Fruit fly (Drosophila melanogaster) ovary, adult (tissue): Measurements from ENCODE around the gene CG3339.

ENCODE experiments used
- CG17801 ChIP-seq: fragments of 200-800 bp; optimal IDR thresholded peaks from 2 replicates; lab custom pipeline; 2019; ENCODE audit warnings: missing biosample characterization, mild to moderate bottlenecking, missing genetic modification characterization, moderate library complexity; ENCODE audit not compliant: partially characterized antibody

Gene CG3339

DNA sequence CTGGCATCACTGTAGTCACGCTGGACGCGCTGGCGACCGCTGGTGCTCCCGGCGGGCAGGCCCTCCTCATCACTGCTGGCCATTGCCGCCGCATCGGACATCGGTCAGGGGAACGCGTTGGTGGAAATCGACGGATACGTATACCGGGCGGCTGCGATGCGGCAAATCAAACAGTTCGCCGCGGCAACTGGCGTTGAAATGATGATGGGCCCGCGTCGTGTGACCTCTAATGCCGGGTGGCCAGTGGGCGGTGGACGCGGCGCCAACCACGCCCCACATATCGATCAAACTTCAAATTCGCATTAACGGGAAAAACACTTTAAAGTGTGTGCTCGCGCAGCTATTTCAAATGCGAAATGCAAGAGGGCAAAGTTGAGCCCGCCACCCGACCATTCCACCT lies at the start of gene CG3339:
TSS of gene CG3339 (minus strand) at position 101 of the 400 bp plus-strand sequence.
- TF ChIP-seq CG17801 = no peak

DNA sequence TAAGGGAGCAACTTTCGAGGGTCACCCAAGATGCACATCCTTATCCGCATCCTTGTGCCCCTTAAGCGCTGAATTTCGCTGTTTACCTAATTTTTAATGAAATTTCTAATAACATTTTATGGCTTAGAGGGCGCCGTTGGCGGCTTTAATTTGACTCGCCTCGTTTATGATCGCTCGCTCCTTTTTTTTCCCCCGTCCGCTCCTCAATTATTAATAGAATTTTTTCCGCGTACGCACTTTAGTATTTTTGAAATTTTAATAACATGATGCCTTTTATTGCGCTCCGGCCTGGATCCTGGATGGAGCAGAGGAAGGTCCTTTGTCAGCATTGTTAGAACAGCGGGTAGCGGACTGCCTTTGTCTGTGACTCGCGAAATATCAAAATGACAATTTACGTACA lies 46.5 kb upstream of the CG3339 start, which contains the start of gene CG46335:
TSS of gene CG46335 (minus strand) at position 101 of the 400 bp plus-strand sequence.
- TF ChIP-seq CG17801 = no peak

DNA sequence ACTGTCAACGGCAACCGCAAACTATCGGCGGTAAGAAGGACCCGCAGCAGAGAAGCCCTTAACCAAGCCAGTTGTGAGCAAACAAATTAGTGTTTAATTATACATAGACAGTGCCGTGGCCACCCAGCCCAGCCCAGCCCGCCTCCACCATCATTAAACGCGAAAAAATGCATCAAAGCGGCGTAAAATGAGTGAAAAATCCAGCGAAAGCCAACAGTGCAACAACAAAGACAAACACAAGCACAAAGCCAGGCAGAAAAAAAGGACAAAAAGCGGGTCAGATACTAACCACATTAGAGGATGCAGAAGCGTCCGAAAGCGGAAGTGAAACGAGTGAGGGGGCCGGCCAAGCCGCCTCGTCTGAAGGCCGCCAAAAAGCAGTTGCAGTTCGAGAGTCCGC lies 18.2 kb upstream of the CG3339 start, which contains the start of gene CG42534:
TSS of gene CG42534 (plus strand) at position 301 of the 400 bp plus-strand sequence.
- no peak for TF ChIP-seq CG17801

DNA sequence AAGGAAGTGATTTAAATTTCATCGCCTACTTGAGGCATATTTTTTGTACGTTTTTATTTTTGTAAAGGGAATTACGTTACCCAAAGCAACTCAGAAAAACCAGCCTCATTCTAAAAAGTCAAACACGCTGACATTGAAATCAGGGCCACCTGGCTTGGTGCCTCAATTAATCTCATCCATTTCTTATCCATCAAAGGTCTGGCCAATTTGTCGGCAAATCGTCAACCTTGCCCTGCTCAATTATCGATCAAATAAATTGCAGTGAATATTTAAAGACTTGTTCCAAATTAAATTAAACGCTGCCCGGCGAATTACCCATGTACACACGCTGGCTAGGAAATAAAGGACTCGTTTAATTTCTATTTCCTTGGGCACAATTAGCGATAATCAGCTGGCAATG lies 8.7 kb upstream of the CG3339 start, which contains the start of gene CG3330:
TSS of gene CG3330 (minus strand) at position 101 of the 400 bp plus-strand sequence.
- no peak for TF ChIP-seq CG17801

DNA sequence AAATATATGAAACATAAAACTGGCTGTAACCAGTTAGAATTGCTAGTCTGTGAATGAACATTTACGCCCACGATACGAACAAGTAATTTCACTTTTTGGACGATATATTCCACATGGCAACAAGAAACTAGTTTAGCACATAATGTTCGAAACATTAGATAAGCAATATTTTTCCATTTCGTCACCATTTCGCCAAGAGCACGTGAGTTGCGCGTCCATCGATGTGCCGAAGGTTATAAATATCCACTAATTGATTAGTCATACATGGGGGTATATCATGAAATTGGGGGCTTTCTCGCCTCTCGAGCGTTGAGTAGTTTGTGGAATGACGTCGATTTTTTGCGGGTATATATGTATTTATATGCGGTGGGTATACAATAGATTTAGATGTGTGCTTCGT lies 28.0 kb downstream of the CG3339 start:
- no peak for TF ChIP-seq CG17801

DNA sequence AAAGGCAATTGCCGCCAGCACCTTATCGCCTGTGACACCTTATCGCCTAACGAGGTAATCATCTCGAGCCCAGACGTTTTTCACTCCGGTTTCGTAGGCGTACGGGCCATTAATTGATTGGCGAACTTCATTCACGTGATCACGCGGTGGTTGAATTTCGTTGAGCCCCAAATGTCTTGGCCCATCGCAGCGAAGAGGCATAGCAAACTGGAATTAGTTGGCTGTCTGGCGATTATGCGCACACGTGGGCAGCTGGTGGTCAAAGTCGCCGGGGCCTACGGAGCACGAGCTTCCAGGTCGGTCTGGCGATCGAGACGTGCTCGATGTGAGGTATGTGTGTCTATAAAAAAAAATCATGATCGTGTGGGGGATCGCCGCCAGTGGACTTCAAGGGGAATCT lies 29.1 kb downstream of the CG3339 start:
- TF ChIP-seq CG17801 = no peak

DNA sequence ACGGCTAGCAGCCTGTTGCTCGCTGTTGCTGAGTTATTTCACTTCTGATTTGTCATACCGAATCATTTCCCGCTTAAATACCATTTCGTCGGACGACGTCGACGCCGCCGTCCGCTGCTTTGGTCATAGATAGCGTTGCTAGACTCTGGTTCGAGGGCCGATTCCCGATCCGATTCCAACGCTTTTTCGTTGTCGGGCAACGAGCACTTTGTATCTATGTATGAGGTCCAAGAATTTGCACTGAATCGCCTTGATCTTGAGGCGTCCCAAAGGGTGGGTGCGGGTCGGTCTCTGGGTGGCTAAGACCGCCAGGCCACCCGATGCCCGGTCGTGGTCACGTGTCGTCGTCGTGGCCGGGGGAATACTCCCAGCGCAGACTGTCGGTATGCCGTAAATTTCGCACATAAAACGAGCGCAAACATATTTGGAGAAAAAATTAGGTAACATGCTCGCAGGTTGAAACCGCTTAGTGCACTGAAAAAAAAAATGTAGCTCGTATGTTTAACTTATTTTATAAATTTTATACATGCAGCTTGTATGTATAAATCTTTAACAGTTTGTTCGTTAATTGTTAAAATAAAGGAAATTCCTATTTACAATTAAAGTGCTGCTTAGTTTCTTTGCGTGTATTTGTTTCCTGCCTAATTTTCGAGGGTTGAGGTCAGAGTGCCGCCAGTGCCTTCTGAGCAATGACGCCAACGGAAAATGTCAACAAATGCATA lies 29.8 kb downstream of the CG3339 start, which contains the start of gene CG3348:
TSS of gene CG3348 (minus strand) at position 51 of the 722 bp plus-strand sequence.
- TF ChIP-seq CG17801 = no peak

DNA sequence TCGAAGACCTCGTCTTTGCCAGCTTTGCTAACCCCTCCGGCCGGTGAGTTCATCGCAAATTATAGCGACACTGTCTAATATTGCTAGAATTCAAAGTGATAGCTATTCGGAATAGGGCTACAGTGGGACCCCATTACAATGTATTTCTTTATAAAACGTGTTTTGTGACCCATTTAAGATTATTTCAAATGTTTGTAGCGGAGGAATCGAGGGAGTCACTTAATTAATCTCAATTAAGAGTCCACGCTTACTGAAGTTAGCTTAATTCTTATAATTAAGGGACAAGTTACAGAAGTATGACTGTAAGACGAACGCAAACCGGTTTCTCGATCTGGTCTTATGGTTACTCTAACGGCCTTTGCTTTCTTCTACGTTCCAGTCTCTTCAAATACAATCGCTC lies 32.5 kb downstream of the CG3339 start:
- TF ChIP-seq CG17801 = no peak

DNA sequence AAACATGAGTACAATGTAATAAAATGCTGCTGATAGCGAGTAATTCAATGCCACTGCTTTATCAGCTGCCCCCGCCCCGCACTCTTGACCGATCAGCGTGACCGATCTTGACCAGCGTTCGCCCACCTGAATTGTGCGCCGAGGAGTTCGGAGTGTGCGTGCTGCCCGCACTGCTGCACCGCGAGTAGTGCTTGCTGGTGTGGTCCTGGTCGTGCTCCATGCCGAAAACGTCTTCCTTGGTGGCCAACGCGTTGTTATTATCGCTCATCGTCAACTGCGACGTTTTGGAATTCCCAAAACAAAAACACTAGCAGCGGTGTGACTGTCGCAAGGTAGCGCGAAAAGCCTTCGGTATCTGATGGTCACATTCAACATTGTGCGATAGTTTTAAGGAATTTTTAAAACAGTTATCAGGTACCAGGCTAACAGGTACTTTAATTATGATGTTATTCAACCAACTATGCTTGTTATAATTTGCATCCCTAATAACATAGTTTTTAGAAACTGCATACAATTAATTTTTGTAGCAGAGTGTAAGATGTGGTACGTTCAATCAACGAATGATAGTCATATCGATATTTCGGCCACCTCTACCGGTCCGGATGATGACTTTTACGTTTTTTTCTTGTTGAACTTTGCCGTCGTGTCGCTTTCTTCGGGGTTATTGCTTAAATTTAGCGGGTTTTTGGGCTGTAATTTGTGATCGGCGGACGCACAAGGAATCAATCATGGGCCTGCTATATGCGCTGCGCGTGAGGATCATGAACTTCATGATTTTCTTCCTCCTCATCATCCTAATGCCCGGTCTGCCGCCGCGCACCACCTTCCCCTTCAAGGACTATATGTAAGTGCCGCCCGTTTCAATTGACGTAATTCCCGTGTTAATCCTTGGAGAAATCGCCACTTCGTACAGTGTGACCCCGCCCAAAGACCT lies 33.7 kb downstream of the CG3339 start, which contains the start of the genes bigmax and Hmu:
TSS of gene bigmax (minus strand) at position 325 of the 934 bp plus-strand sequence.
TSS of gene Hmu (plus strand) at position 568 of the 934 bp plus-strand sequence.
- TF ChIP-seq CG17801 = peak; percentile 78

DNA sequence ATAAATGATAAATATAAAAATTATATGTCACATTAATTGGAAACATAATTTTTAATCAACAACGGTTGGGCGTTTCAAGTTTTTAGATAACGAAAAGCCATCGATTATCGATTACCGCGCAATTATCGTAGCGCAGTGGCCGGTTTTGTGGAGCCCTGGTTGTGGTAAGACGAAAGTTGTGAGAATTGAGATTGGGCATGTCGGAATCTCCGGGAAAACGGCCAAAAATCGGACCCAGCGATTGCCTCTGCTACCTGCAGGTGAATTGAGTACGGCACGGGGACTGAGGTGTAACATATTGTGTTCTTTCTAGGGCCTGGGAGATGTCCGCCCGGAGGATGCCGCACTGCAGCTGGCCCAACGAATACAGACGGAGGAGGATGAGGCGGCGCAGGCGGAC lies 38.5 kb downstream of the CG3339 start, which contains the start of gene CG3368:
TSS of gene CG3368 (plus strand) at position 136 of the 400 bp plus-strand sequence.
- no peak for TF ChIP-seq CG17801

DNA sequence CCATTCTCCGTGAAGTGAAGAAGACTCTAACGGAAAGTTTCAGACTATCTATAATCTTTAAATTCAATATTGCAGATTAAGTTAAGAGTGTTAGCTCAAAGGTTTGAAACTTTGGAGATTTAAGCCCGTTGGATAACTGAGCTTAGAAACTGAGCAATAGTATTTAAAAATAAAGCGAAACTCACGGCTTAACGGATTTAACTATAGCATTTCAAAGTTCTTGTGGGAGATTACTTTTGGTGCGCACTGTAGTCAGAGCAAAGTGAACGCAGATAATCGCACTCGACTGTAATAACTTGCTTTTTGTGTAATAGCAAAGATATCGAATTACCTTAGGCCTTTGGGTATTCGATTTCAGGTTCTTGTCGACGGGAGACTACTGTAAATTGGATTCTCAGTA lies 39.8 kb downstream of the CG3339 start, which contains the start of gene mrt:
TSS of gene mrt (minus strand) at position 376 of the 400 bp plus-strand sequence.
- TF ChIP-seq CG17801 = peak; percentile 61

DNA sequence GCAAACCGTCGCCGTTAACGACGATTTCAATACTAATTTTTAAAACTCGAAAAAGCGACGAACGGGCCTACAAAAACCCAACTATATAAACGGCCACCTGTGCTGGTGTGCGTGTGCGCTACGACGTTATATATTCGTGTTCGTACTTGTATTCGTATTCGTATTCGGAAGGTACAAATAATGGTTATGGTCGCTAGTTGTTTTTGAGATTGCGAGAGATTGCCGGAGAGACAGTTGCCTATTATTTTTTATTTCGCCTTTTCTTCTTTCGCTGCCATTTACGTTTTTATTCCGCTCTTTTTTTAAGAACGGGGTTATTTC lies 40.4 kb downstream of the CG3339 start:
- TF ChIP-seq CG17801 = no peak

DNA sequence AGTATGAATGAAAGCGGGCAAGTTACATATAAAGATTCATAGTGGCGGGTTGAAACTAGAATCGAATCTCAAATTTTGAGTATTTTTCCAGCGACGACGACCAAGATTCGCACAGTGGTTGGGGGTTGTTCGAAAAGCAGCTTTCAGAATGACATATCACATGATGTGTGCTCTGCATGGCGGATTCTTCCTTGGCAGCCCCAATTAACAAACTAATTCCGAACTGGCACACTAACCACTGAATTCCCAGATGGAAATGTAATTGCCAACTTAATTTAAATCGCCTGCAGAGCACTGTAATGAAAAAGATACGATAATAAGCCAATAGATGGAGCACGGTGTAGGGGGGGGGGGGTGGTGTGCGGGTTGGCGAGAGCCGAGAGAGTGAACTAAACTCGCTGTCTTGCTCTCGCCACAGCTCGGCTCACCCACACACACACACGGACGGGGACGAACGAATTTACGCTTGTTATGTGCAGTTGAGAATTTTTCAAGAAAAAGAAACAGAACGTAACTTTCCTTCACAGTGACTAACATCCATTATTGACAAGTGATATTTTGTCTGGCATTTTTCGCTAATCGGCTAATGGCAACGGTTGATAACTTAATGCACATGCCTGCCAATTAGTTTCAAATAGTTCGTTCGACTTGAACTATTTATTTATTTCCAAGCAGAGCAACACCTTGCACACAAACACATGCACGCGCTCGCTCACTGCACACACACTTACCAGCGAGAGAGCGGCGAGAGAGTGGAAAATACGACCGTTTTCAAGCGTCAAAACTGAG lies 40.9 kb downstream of the CG3339 start:
- peak; percentile 76 for TF ChIP-seq CG17801

DNA sequence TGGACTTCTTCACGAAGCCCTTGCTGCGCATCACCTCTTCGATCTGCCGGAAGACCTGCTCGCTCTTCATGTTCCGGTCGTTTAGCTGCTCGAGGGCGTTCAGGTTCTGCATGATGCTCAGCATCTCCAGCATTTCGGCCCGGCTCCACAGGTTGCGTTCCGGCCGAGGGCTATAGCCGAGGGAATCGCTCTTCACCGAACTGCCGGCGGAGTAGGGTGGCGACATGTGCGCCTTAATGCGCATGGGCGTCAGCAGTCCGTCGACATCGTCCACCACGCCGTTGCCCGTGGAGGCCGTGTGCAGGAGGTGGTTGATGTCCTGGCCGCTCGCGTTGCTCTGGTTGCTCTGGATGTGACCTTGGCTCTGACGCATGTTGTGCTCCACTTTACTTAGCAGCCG lies 42.6 kb downstream of the CG3339 start:
- no peak for TF ChIP-seq CG17801

DNA sequence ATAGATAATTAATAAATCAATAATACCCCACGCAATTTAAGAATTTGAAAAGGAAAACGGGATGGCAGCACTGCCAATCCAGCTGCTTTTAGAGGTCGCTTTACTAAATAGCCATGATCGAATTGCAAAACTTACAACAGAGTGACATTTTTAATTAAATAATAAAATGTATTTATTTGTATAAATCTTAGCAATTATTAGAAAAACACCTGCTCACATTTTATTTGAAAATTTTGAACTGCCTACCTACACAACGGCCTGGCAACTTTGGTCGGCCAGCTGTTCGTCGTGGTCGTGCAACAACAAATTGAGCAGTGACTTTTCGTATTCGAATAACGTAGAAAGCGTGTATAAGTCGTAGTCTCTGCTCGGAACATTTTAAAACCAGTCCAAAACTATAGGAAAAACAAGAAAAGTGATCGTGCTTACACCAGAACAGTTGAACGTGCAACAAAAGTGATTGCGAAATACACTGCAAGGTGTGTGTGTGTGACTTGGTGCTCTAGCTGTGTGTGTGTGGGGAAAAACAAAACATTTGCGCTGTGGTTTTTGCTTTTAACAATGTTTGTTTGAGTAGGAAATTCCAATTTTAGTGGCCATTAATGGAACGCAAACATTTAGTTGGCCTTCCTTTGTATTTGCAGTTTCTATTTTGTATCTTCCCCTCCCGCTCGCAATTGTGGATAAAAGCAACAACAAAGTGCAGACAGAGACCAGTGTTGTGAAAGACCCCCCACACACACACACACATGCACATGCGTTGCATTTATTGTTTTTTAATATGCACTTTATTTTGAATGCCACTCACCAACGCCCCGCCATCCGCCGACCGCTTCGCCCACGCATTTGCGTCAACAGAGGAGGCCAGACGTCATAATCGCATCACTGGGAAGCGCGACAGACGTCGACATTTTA lies 47.3 kb downstream of the CG3339 start, which contains the start of gene CG5938:
TSS of gene CG5938 (plus strand) at position 262 of the 915 bp plus-strand sequence.
- peak; percentile 1 for TF ChIP-seq CG17801
